Worm (Caenorhabditis elegans): Measurements from ENCODE around the gene aos-1.

aos-1 gene

DNA sequence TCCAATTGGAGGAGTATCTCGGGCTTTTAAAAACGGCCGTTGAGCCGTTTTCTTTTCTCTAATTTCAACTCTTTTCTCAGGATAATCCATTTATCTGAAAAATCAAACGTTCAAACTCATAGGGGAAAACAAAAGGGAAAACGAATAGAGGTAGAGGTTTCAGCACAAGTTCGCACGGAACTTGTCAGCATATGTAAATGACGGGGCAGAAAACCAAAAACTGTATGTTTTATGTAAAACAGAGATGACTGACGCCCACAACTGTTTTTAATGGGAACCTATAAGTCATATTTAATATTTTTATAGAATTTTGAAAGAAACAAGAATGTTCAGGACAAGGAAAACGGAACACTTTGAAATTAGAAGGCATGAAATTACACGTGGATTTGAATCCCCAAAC, 36.3 kb upstream of the aos-1 start, which contains the start of gene C51E3.6:
C51E3.6 (minus strand) TSS at position 101 of the 400 bp plus-strand sequence.
- TF ChIP-seq dpl-1 (GFP tag; optimal IDR thresholded peaks at IDR 0.05) (no peak), Y67H2A.10 (GFP tag; conservative IDR thresholded peaks at IDR 0.05) (no peak), Y56A3A.18 (GFP tag; IDR thresholded peaks at IDR 0.05) (no peak), let-607 (tag; optimal IDR thresholded peaks at IDR 0.05) (no peak)

DNA sequence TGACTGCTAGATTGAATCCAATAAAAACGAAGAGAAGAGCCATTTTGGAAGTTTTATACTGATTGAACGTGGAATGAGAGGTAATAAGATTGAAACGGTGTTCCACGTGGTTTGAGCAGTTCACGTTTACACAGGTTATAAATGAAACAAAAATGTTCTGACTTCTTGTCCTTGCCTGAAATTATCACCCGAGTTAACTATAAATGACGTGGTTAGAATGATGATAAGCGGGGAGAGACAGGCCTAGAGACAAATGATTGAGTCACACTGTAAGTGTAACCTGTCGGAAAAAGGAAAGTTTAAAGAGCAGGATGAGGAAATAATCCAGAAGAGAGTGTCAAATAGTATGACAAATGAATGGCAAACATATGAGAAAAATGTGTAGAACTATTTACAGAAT, 30.9 kb upstream of the aos-1 start, which contains the start of gene C51E3.10:
C51E3.10 (minus strand) TSS at position 181 of the 400 bp plus-strand sequence.
- TF ChIP-seq nhr-90 (tag; optimal IDR thresholded peaks at IDR 0.05), result peak; percentile 26
- TF ChIP-seq let-607 (tag; optimal IDR thresholded peaks at IDR 0.05), result peak; percentile 71 to 80
- TF ChIP-seq nhr-179 (tag; optimal IDR thresholded peaks at IDR 0.05), result no peak
- peak; percentile 54 for TF ChIP-seq atf-7 (tag; optimal IDR thresholded peaks at IDR 0.05)
- no peak for TF ChIP-seq ztf-3 (GFP tag; optimal IDR thresholded peaks at IDR 0.05)
- no peak for TF ChIP-seq ekl-4 (GFP tag; IDR thresholded peaks at IDR 0.05)
- TF ChIP-seq Y56A3A.18 (GFP tag; IDR thresholded peaks at IDR 0.05), result no peak
- peak; percentile 5 for TF ChIP-seq unc-62 (GFP tag; optimal IDR thresholded peaks at IDR 0.05)
- TF ChIP-seq nhr-80 (tag; optimal IDR thresholded peaks at IDR 0.05), result peak; percentile 92
- TF ChIP-seq nfyb-1 (GFP tag; IDR thresholded peaks at IDR 0.05), result 0 out of 2 replicates have a peak, but pooled peaks have one; percentile 25
- peak; percentile 47 for TF ChIP-seq ets-4 (GFP tag; optimal IDR thresholded peaks at IDR 0.05)

DNA sequence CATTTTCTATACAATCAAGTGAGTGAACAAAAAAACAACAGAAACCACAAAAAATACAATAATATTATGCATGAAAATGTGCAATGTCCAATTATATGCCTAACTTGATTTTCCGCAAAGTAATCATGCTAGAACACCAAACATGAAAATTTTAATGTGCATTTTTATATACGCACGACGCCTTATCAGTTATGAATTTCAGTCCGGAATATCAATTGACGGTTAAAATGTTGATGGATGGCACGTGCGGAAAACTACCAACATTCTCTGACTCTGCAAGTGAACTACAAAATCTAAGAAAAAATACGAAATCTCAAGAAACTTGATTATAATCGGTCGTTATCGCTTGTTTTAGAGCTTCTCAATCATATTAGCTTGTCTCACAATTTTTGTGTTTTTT, 29.9 kb upstream of the aos-1 start:
- TF ChIP-seq F55B11.4 (tag; optimal IDR thresholded peaks at IDR 0.05; ENCODE audit: borderline replicate concordance, insufficient read depth) (no peak), nhr-80 (tag; optimal IDR thresholded peaks at IDR 0.05) (peak; percentile 56)

DNA sequence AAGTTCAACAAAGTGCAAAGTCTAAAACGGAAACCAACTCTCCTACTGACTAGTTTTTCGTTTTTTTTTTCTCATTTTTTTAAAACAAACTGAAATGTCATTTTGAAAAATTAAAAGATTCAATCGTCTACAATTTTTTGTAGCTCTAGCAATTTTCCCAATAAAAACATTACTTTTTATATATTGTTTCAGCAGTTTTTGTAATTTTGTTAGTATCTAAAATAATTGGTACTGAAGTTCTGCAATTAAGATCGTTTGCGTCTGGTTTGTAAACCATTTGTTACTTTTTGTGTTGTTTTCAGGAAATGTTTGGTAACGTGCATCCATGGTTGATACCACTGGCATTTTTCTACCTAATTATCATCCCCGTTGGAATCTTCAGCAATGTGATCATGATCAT, 28.4 kb upstream of the aos-1 start, which contains the start of gene srsx-30:
srsx-30 (plus strand) TSS at position 301 of the 400 bp plus-strand sequence.
- TF ChIP-seq ztf-22 (GFP tag; optimal IDR thresholded peaks at IDR 0.05) (no peak), attf-5 (GFP tag; optimal IDR thresholded peaks at IDR 0.05) (no peak), tlf-1 (GFP tag; optimal IDR thresholded peaks at IDR 0.05) (no peak), mes-4 (tag; optimal IDR thresholded peaks at IDR 0.05) (no peak), him-1 (tag; optimal IDR thresholded peaks at IDR 0.05) (no peak), dpl-1 (GFP tag; optimal IDR thresholded peaks at IDR 0.05) (no peak), hsf-1 (GFP tag; IDR thresholded peaks at IDR 0.05) (no peak), ceh-79 (tag; optimal IDR thresholded peaks at IDR 0.05) (no peak), ekl-4 (GFP tag; IDR thresholded peaks at IDR 0.05) (no peak), F57A8.1 (GFP tag; optimal IDR thresholded peaks at IDR 0.05) (no peak), xnd-1 (tag; optimal IDR thresholded peaks at IDR 0.05) (no peak), F49E8.2 (tag; optimal IDR thresholded peaks at IDR 0.05; ENCODE audit: insufficient read depth) (no peak), hlh-26 (GFP tag; conservative IDR thresholded peaks at IDR 0.05) (no peak), F55B11.4 (tag; optimal IDR thresholded peaks at IDR 0.05; ENCODE audit: borderline replicate concordance, insufficient read depth) (no peak)

DNA sequence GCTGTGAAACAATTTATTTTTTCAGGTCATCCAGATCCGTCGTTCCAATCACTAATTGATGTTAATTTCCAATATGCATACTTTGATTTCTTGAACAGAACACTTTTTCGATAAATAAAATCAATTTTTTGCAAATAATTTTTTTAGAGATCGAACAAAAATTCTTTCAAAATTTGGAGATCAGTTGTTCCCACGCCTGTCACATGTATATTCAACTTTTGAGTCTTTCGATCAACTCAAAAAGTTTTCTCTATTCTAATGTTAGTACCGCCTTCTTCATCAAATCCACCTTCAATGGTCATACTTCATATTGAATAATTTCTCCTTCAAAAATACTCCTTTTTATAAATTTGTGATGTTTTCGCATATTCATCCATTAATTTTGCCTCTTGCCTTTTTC, 24.6 kb upstream of the aos-1 start, which contains the start of gene srsx-29:
srsx-29 (plus strand) TSS at position 301 of the 400 bp plus-strand sequence.
- TF ChIP-seq lsl-1 (GFP tag; optimal IDR thresholded peaks at IDR 0.05) (no peak), T26A5.8 (tag; optimal IDR thresholded peaks at IDR 0.05) (no peak), atf-7 (tag; optimal IDR thresholded peaks at IDR 0.05) (no peak), lin-26 (GFP tag; IDR thresholded peaks at IDR 0.05) (no peak), ztf-28 (GFP tag; IDR thresholded peaks at IDR 0.05) (no peak), mxl-1 (tag; optimal IDR thresholded peaks at IDR 0.05) (no peak), sdz-38 (tag; optimal IDR thresholded peaks at IDR 0.05) (no peak), attf-6 (GFP tag; IDR thresholded peaks at IDR 0.05) (no peak), let-526 (GFP tag; IDR thresholded peaks at IDR 0.05) (no peak)
